Worm (Caenorhabditis elegans) whole organism, midembryonic: ENCODE results near the gene eri-5.

Source experiments
- T22C8.4 ChIP-seq: fragments of 200-800 bp; sonication (Bioruptor generic); IDR thresholded peaks from 2 replicates; pipeline ENCODE4 v1.3.6; 2022; ENCODE audit warnings: missing genetic modification characterization, missing compliant biosample characterization
- cog-1 ChIP-seq: sonication (generic microtip); optimal IDR thresholded peaks from 2 replicates; lab custom pipeline; 2016; ENCODE audit warnings: missing genetic modification characterization, missing compliant biosample characterization
- flt-1 ChIP-seq: fragments of 200-800 bp; sonication (Bioruptor generic); IDR thresholded peaks from 2 replicates; pipeline ENCODE4 v1.3.6; 2022; ENCODE audit warnings: missing genetic modification characterization, missing compliant biosample characterization
- klf-2 ChIP-seq: fragments of 200-800 bp; sonication (Bioruptor generic); conservative IDR thresholded peaks from 2 replicates; pipeline ENCODE4 v1.3.6; 2022; ENCODE audit warnings: missing genetic modification reagents, missing genetic modification characterization, missing compliant biosample characterization
- med-1 ChIP-seq: sonication (generic microtip); optimal IDR thresholded peaks from 2 replicates; lab custom pipeline; 2017; ENCODE audit warnings: missing genetic modification characterization, mild to moderate bottlenecking, missing compliant biosample characterization, antibody characterized with exemption, missing genetic modification reagents; ENCODE audit not compliant: insufficient read depth
- ref-1 ChIP-seq: fragments of 200-800 bp; sonication (Bioruptor generic); conservative IDR thresholded peaks from 2 replicates; pipeline ENCODE4 v1.3.6; 2022; ENCODE audit warnings: missing genetic modification reagents, missing genetic modification characterization, missing compliant biosample characterization
- tab-1 ChIP-seq: fragments of 200-800 bp; sonication (Bioruptor generic); IDR thresholded peaks from 2 replicates; pipeline ENCODE4 v1.3.6; 2022; ENCODE audit warnings: missing genetic modification characterization, missing compliant biosample characterization
- ztf-23 ChIP-seq: fragments of 200-800 bp; sonication (Bioruptor generic); IDR thresholded peaks from 2 replicates; pipeline ENCODE4 v1.3.6; 2022; ENCODE audit warnings: missing genetic modification reagents, missing genetic modification characterization, missing compliant biosample characterization
- ztf-29 ChIP-seq: fragments of 200-800 bp; sonication (Bioruptor generic); IDR thresholded peaks from 2 replicates; pipeline ENCODE4 v1.3.6; 2022; ENCODE audit warnings: missing genetic modification reagents, missing genetic modification characterization, missing compliant biosample characterization

Gene eri-5

DNA sequence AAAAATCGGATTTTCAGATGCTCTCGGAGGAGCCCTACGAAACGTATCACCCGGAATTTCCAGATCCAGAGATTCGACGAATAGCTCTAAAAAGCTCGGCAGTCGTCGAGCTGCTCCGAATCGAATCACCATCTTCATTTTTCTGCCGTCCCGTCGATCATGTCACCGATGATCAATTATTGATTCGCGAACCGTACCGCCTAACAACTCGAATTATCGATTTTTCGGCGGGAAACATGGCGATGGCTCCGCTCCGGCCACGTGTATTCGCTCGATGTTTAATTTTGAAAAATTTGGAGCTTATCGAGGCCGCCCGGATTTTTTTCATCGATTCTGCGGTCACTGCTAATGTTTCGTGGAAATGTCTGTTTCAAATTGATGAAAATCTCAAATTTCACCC lies at the start of gene eri-5:
TSS of gene eri-5 (plus strand) at position 18 of the 400 bp plus-strand sequence.
- TF ChIP-seq med-1 (no peak), klf-2 (no peak), tab-1 (GFP tag; lab: Robert Waterston, UW) (no peak), T22C8.4 (GFP tag; lab: Robert Waterston, UW) (peak; percentile 64; the same call in 1 of the 2 replicates)

DNA sequence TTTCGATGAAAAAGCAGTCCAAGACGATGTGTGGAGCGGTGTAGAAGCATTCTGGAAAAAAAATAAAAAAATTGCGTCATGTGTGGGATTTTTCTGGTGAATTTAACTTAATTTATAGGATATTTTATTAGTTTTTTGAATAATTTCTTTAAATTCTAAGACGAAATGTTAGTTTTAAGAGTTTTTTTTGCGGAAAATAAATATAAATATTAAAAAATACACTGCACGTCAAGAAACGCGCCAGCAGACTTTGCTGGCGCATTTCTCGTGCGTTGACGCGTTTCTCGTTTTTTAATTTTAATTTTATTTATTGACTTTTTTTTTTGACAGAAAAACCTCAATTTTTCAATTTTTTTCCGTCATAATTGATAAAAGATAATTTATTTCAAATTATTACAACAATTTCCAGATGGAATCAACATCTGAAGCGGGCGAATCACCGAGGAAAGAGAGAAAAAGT lies 41.7 kb upstream of the eri-5 start, which contains the start of the genes ppgn-1 and tftc-1:
TSS of gene ppgn-1 (minus strand) at position 51 of the 460 bp plus-strand sequence.
TSS of gene tftc-1 (plus strand) at position 410 of the 460 bp plus-strand sequence.
- TF ChIP-seq tab-1 (GFP tag; lab: Robert Waterston, UW) (no peak), flt-1 (no peak), cog-1 (tag; lab: Kevin White, UChicago) (no peak), med-1 (no peak), ztf-29 (GFP tag; lab: Robert Waterston, UW) (no peak), T22C8.4 (GFP tag; lab: Robert Waterston, UW) (no peak), ref-1 (GFP tag; lab: Robert Waterston, UW) (no peak), ztf-23 (GFP tag; lab: Robert Waterston, UW) (no peak), klf-2 (no peak)

ce11 chrIV:2383713-2384112 lies 6.9 kb upstream of the eri-5 start, which contains the start of gene Y38F2AR.3:
Gene Y38F2AR.3 (plus strand): TSS chrIV:2384013.
- TF ChIP-seq ref-1 (GFP tag; lab: Robert Waterston, UW) (no peak), tab-1 (GFP tag; lab: Robert Waterston, UW) (no peak), ztf-23 (GFP tag; lab: Robert Waterston, UW) (no peak), T22C8.4 (GFP tag; lab: Robert Waterston, UW) (no peak), ztf-29 (GFP tag; lab: Robert Waterston, UW) (no peak), flt-1 (no peak), klf-2 (no peak), med-1 (no peak), cog-1 (tag; lab: Kevin White, UChicago) (no peak)

ce11 chrIV:2387970-2388705 lies 2.5 kb upstream of the eri-5 start, which contains the start of gene sec-61.B:
Gene sec-61.B (minus strand): TSS chrIV:2388675.
- TF ChIP-seq ztf-29 (GFP tag; lab: Robert Waterston, UW) (0 out of 2 replicates have a peak, but pooled peaks have one; percentile 47), cog-1 (tag; lab: Kevin White, UChicago) (no peak), ztf-23 (GFP tag; lab: Robert Waterston, UW) (peak; percentile 59; the same call in 1 of the 2 replicates)

DNA sequence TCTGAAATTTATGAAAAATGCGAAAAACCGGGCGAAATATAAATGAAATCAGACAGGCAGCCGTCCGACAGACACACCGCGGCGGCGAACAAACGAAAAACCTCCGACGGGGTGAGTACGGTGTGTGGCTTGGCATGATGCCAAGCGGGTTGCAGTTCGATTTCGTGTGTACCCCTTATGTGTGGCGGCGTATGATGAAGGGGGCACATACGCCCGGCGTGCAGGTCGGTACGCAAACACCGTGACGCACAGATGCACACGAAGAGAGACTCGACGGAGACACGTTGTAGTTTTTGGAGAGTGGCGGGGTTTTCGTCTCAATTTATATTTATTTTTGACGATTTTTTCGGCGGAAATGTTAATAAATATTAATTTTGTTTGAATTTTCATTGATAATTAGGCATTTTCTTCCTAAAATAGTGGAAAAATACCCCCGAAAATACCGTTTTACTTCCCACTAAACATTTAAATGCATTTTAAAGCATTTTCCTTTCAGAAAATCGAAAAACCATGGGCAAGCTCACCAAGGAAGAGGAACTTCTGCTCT lies 1.6 kb upstream of the eri-5 start, which contains the start of gene trap-3:
TSS of gene trap-3 (plus strand) at position 497 of the 547 bp plus-strand sequence.
- no peak for TF ChIP-seq med-1
- peak; percentile 86 for TF ChIP-seq cog-1 (tag; lab: Kevin White, UChicago)
- TF ChIP-seq ztf-23 (GFP tag; lab: Robert Waterston, UW), result peak; percentile 100
- TF ChIP-seq klf-2, result no peak
- TF ChIP-seq flt-1, result peak; percentile 86
- peak; percentile 35; the same call in 1 of the 2 replicates for TF ChIP-seq tab-1 (GFP tag; lab: Robert Waterston, UW)
- TF ChIP-seq ztf-29 (GFP tag; lab: Robert Waterston, UW), result 0 out of 2 replicates have a peak, but pooled peaks have one; percentile 26

DNA sequence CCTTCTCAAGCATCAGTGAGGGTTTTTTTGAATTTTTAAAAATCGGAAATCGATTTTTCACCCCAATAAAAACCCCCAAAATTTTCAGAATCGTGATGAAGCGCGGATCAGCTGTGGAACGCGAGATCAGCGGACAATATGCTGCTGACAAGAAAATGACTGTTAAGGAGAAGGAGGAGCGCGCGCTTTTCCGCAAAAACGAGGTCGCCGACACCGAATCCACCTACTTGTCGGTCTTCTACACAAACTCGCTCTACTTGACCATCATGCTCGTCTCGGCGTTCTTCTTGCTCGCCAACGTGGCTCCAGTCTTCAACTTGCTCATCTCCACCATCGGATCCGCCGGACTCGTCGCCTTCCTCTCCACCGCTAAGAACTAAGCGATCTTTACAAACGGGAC lies 876 bp upstream of the eri-5 start:
- TF ChIP-seq tab-1 (GFP tag; lab: Robert Waterston, UW) (no peak), T22C8.4 (GFP tag; lab: Robert Waterston, UW) (no peak), cog-1 (tag; lab: Kevin White, UChicago) (no peak), med-1 (no peak), flt-1 (no peak), klf-2 (no peak)

ce11 chrIV:2390251-2390672 lies 359 bp upstream of the eri-5 start:
- TF ChIP-seq T22C8.4 (GFP tag; lab: Robert Waterston, UW), result no peak
- peak; percentile 72 for TF ChIP-seq ztf-23 (GFP tag; lab: Robert Waterston, UW)
- TF ChIP-seq cog-1 (tag; lab: Kevin White, UChicago), result peak; percentile 3

DNA sequence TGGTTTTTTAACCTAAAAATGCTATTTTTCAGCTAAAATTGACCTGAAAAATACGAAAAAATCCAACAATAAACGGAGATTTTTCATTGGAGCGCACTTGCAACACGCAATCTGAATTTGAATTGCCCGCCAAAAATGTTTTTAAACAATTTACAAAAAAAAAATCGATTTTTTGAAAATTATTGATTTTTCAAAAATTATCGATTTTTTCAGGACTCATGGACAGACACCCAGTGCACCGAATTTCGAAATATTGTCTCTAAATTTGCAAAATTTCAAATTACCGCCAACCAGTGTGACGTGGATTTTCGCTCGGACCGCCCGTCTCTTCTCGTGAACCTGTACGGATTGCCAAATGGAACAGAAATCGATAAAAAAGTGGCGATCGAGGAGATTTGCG lies 1.2 kb downstream of the eri-5 start:
- TF ChIP-seq ref-1 (GFP tag; lab: Robert Waterston, UW) (no peak), tab-1 (GFP tag; lab: Robert Waterston, UW) (no peak), ztf-23 (GFP tag; lab: Robert Waterston, UW) (no peak), med-1 (no peak), T22C8.4 (GFP tag; lab: Robert Waterston, UW) (peak; percentile 83)

DNA sequence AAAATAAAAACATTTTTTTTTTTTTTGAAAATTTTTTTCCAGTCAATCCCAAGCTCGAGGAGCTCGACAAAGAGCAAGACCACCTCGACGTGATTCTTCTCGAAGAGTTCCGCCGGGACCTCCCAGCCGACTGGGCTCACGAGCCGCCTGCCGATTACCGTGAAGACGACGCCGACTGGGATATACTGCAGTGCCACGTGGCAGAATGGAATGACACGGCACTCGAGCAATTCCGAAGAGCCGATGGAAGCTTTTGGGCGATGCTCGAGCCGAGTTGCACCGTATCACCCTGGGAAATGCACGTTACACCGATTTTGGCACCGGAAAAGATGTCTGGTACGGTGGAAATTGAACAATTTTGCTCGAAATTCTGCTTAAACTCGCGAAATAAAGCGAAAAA lies 2.4 kb downstream of the eri-5 start:
- no peak for TF ChIP-seq cog-1 (tag; lab: Kevin White, UChicago)
- no peak for TF ChIP-seq flt-1
- no peak for TF ChIP-seq ref-1 (GFP tag; lab: Robert Waterston, UW)
- no peak for TF ChIP-seq T22C8.4 (GFP tag; lab: Robert Waterston, UW)
- no peak for TF ChIP-seq tab-1 (GFP tag; lab: Robert Waterston, UW)
- TF ChIP-seq klf-2, result no peak
- no peak for TF ChIP-seq ztf-23 (GFP tag; lab: Robert Waterston, UW)
- TF ChIP-seq med-1, result no peak
- TF ChIP-seq ztf-29 (GFP tag; lab: Robert Waterston, UW), result no peak

DNA sequence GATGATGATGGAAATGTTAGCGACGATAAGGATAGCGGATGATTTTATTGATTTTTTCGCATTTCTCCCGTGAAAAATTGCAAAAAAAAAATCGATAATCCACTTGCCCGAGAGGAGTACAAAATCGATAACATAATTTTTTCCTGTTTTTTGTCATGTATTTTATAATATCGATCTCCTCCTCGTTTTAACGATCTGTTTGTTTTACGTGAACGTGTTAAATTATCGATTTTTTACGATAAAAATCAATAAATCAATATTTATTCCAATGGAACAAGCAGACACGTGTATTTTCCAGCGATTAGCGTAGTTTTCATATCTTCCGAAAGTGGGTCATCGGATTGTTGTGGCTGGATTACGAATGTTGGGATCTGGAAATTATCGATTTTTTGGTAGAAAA lies 5.4 kb downstream of the eri-5 start:
- no peak for TF ChIP-seq med-1
- no peak for TF ChIP-seq ref-1 (GFP tag; lab: Robert Waterston, UW)
- peak; percentile 80 for TF ChIP-seq T22C8.4 (GFP tag; lab: Robert Waterston, UW)
- no peak for TF ChIP-seq klf-2
